Worm (Caenorhabditis elegans): Measurements from ENCODE around the gene C25F9.5.

- TF ChIP-seq snu-23 (GFP tag; optimal IDR thresholded peaks at IDR 0.05) (no peak), zag-1 (tag; optimal IDR thresholded peaks at IDR 0.05) (no peak), fkh-8 (tag; optimal IDR thresholded peaks at IDR 0.05) (no peak), ztf-11 (tag; optimal IDR thresholded peaks at IDR 0.05) (no peak), egl-13 (tag; optimal IDR thresholded peaks at IDR 0.05) (no peak), dpl-1 (GFP tag; optimal IDR thresholded peaks at IDR 0.05) (no peak), nhr-76 (tag; optimal IDR thresholded peaks at IDR 0.05) (no peak), zip-4 (GFP tag; optimal IDR thresholded peaks at IDR 0.05) (no peak), sup-37 (GFP tag; optimal IDR thresholded peaks at IDR 0.05) (no peak), unc-62 (GFP tag; optimal IDR thresholded peaks at IDR 0.05) (no peak), fos-1 (tag; optimal IDR thresholded peaks at IDR 0.05) (no peak), lin-39 (tag; optimal IDR thresholded peaks at IDR 0.05) (no peak), nhr-11 (tag; optimal IDR thresholded peaks at IDR 0.05) (no peak)
Observed at ce11 chrV:19432030-19432429, 21.4 kb upstream of the C25F9.5 start.

Measured in whole organism, L1 larva.